Fruit fly (Drosophila melanogaster) whole organism, embryonic: Measurements from ENCODE around the gene slp1.

ENCODE experiments used
- Atf6 ChIP-seq: fragments of 200-800 bp; sonication (Bioruptor generic); IDR thresholded peaks from 2 replicates; pipeline ENCODE4 v1.3.6; 2022; ENCODE audit warnings: missing biosample characterization, missing genetic modification characterization
- Bgb ChIP-seq: fragments of 200-800 bp; sonication (Bioruptor generic); IDR thresholded peaks from 2 replicates; pipeline ENCODE4 v1.3.6; 2022; ENCODE audit warnings: missing biosample characterization, missing genetic modification characterization; ENCODE audit not compliant: partially characterized antibody
- Blimp-1 ChIP-seq: fragments of 200-800 bp; sonication (Bioruptor generic); optimal IDR thresholded peaks from 3 replicates; lab custom pipeline; 2018; ENCODE audit warnings: missing biosample characterization, missing genetic modification characterization, mild to moderate bottlenecking, moderate library complexity, missing genetic modification reagents
- CG10209 ChIP-seq: fragments of 200-800 bp; sonication (Bioruptor generic); optimal IDR thresholded peaks from 3 replicates; lab custom pipeline; 2017; ENCODE audit warnings: missing biosample characterization, mild to moderate bottlenecking, missing genetic modification characterization, missing genetic modification reagents
- CG14441 ChIP-seq: fragments of 200-800 bp; sonication (Bioruptor generic); IDR thresholded peaks from 2 replicates; pipeline ENCODE4 v1.3.6; 2022; ENCODE audit warnings: missing biosample characterization, missing genetic modification characterization
- CG15269 ChIP-seq: fragments of 200-800 bp; sonication (Bioruptor generic); optimal IDR thresholded peaks from 2 replicates; lab custom pipeline; 2018; ENCODE audit warnings: missing biosample characterization, mild to moderate bottlenecking, missing genetic modification characterization, moderate library complexity
- CG1647 ChIP-seq: fragments of 200-800 bp; sonication (Bioruptor generic); optimal IDR thresholded peaks from 3 replicates; lab custom pipeline; 2016; ENCODE audit warnings: missing biosample characterization, missing genetic modification characterization
- CG17385 ChIP-seq: fragments of 200-800 bp; sonication (Bioruptor generic); optimal IDR thresholded peaks from 3 replicates; lab custom pipeline; 2018; ENCODE audit warnings: missing biosample characterization, mild to moderate bottlenecking, missing genetic modification characterization
- CG17612 ChIP-seq: fragments of 200-800 bp; sonication (Bioruptor generic); IDR thresholded peaks from 2 replicates; pipeline ENCODE4 v1.3.6; 2022; ENCODE audit warnings: missing biosample characterization, missing genetic modification characterization
- CG2678 ChIP-seq: fragments of 200-800 bp; sonication (Bioruptor generic); optimal IDR thresholded peaks from 3 replicates; lab custom pipeline; 2019; ENCODE audit warnings: missing biosample characterization, mild to moderate bottlenecking, missing genetic modification characterization, moderate library complexity
- CG4282 ChIP-seq: fragments of 200-800 bp; sonication (Bioruptor generic); optimal IDR thresholded peaks from 2 replicates; lab custom pipeline; 2016; ENCODE audit warnings: missing biosample characterization, missing genetic modification characterization
- CG4328 ChIP-seq: fragments of 200-800 bp; sonication (Bioruptor generic); optimal IDR thresholded peaks from 3 replicates; lab custom pipeline; 2017; ENCODE audit warnings: missing biosample characterization, missing genetic modification reagents, missing genetic modification characterization
- CG6654 ChIP-seq: fragments of 200-800 bp; sonication (Bioruptor generic); optimal IDR thresholded peaks from 2 replicates; lab custom pipeline; 2017; ENCODE audit warnings: missing biosample characterization, mild to moderate bottlenecking, missing genetic modification characterization
- CG7556 ChIP-seq: fragments of 200-800 bp; sonication (Bioruptor generic); optimal IDR thresholded peaks from 2 replicates; lab custom pipeline; 2017; ENCODE audit warnings: missing biosample characterization, mild to moderate bottlenecking, missing genetic modification characterization
- CG7839 ChIP-seq: fragments of 200-800 bp; sonication (Bioruptor generic); optimal IDR thresholded peaks from 3 replicates; lab custom pipeline; 2018; ENCODE audit warnings: missing biosample characterization, mild to moderate bottlenecking, missing genetic modification characterization, moderate library complexity
- CG8924 ChIP-seq: fragments of 200-800 bp; optimal IDR thresholded peaks from 3 replicates; lab custom pipeline; 2019; ENCODE audit warnings: missing biosample characterization, mild to moderate bottlenecking, missing genetic modification characterization, moderate library complexity
- Ets65A ChIP-seq: fragments of 200-800 bp; sonication (Bioruptor generic); peaks from one replicate; lab custom pipeline; 2016; ENCODE audit warnings: missing biosample characterization, missing genetic modification characterization
- HLH4C ChIP-seq: fragments of 200-800 bp; sonication (Bioruptor generic); IDR thresholded peaks from 3 replicates; pipeline ENCODE4 v1.3.6; 2022; ENCODE audit warnings: missing biosample characterization, missing genetic modification characterization; ENCODE audit not compliant: partially characterized antibody
- Hmx ChIP-seq: fragments of 200-800 bp; sonication (Bioruptor generic); optimal IDR thresholded peaks from 2 replicates; lab custom pipeline; 2016; ENCODE audit warnings: missing biosample characterization, missing genetic modification characterization
- Hr3 ChIP-seq: fragments of 200-800 bp; sonication (Bioruptor generic); optimal IDR thresholded peaks from 3 replicates; lab custom pipeline; 2016; ENCODE audit warnings: missing biosample characterization, missing genetic modification characterization
- Hr51 ChIP-seq, 2 experiments: fragments of 200-800 bp; sonication (Bioruptor generic); optimal IDR thresholded peaks; 2 replicates in 1 of 2; 3 replicates in 1 of 2; lab custom pipeline; 2016 to 2018; ENCODE audit warnings: missing biosample characterization in 2 of 2, missing genetic modification characterization in 2 of 2, mild to moderate bottlenecking in 1 of 2, moderate library complexity in 1 of 2
- Hr78 ChIP-seq, 2 experiments: fragments of 200-800 bp in 1 of 2; fragments of >200 bp in 1 of 2; sonication (Bioruptor generic) in 1 of 2; optimal IDR thresholded peaks; 2 replicates each; lab custom pipeline; 2017 to 2019; ENCODE audit warnings: missing biosample characterization in 2 of 2, missing genetic modification characterization in 2 of 2, mild to moderate bottlenecking in 1 of 2, moderate library complexity in 1 of 2
- Sox102F ChIP-seq: fragments of 200-800 bp; sonication (Bioruptor generic); optimal IDR thresholded peaks from 2 replicates; lab custom pipeline; 2018; ENCODE audit warnings: missing biosample characterization, mild to moderate bottlenecking, missing genetic modification characterization, moderate library complexity
- Xrp1 ChIP-seq: fragments of 200-800 bp; sonication (Bioruptor generic); IDR thresholded peaks from 2 replicates; pipeline ENCODE4 v1.3.6; 2022; ENCODE audit warnings: missing biosample characterization, missing genetic modification characterization
- al ChIP-seq: fragments of 200-800 bp; sonication (Bioruptor generic); IDR thresholded peaks from 2 replicates; pipeline ENCODE4 v1.3.6; 2022; ENCODE audit warnings: missing biosample characterization, missing genetic modification characterization
- amos ChIP-seq: fragments of 200-800 bp; sonication (Bioruptor generic); IDR thresholded peaks from 2 replicates; pipeline ENCODE4 v1.3.6; 2022; ENCODE audit warnings: missing biosample characterization, missing genetic modification characterization; ENCODE audit not compliant: partially characterized antibody
- ap ChIP-seq: fragments of 200-800 bp; sonication (Bioruptor generic); IDR thresholded peaks from 2 replicates; pipeline ENCODE4 v1.3.6; 2022; ENCODE audit warnings: missing biosample characterization, missing genetic modification characterization
- ara ChIP-seq: fragments of 200-800 bp; sonication (Bioruptor generic); IDR thresholded peaks from 2 replicates; pipeline ENCODE4 v1.3.6; 2022; ENCODE audit warnings: missing biosample characterization, missing genetic modification characterization
- dm ChIP-seq: fragments of 200-800 bp; sonication (Bioruptor generic); optimal IDR thresholded peaks from 3 replicates; lab custom pipeline; 2016; ENCODE audit warnings: missing biosample characterization, missing genetic modification characterization
- eve ChIP-seq, 2 experiments: fragments of >200 bp; optimal IDR thresholded peaks; 2 replicates each; lab custom pipeline; 2017; ENCODE audit warnings: missing biosample characterization in 2 of 2, missing genetic modification characterization in 2 of 2
- fd96Cb ChIP-seq: fragments of 200-800 bp; sonication (Bioruptor generic); optimal IDR thresholded peaks from 2 replicates; lab custom pipeline; 2018; ENCODE audit warnings: missing biosample characterization, mild to moderate bottlenecking, missing genetic modification characterization, moderate library complexity
- fu2 ChIP-seq: fragments of 200-800 bp; sonication (Bioruptor generic); optimal IDR thresholded peaks from 2 replicates; lab custom pipeline; 2016; ENCODE audit warnings: missing biosample characterization, missing genetic modification characterization
- gcm ChIP-seq: fragments of 200-800 bp; sonication (Bioruptor generic); optimal IDR thresholded peaks from 2 replicates; lab custom pipeline; 2019; ENCODE audit warnings: missing biosample characterization, mild to moderate bottlenecking, missing genetic modification characterization, moderate library complexity
- ham ChIP-seq: fragments of 200-800 bp; sonication (Bioruptor generic); IDR thresholded peaks from 2 replicates; pipeline ENCODE4 v1.3.6; 2022; ENCODE audit warnings: missing biosample characterization, missing genetic modification characterization
- inv ChIP-seq: fragments of 200-800 bp; sonication (Bioruptor generic); IDR thresholded peaks from 2 replicates; pipeline ENCODE4 v1.3.6; 2022; ENCODE audit warnings: missing biosample characterization, missing genetic modification characterization; ENCODE audit not compliant: partially characterized antibody
- knrl ChIP-seq: fragments of 200-800 bp; sonication (Bioruptor generic); IDR thresholded peaks from 3 replicates; pipeline ENCODE4 v1.3.6; 2022; ENCODE audit warnings: missing biosample characterization, missing genetic modification characterization; ENCODE audit not compliant: partially characterized antibody
- nerfin-1 ChIP-seq: fragments of 200-800 bp; sonication (Bioruptor generic); optimal IDR thresholded peaks from 3 replicates; lab custom pipeline; 2019; ENCODE audit warnings: missing biosample characterization, mild to moderate bottlenecking, missing genetic modification characterization, moderate library complexity
- oc ChIP-seq: fragments of 200-800 bp; sonication (Bioruptor generic); optimal IDR thresholded peaks from 2 replicates; lab custom pipeline; 2018; ENCODE audit warnings: missing biosample characterization, mild to moderate bottlenecking, missing genetic modification characterization, moderate library complexity
- rib ChIP-seq: fragments of 200-800 bp; sonication (Bioruptor generic); IDR thresholded peaks from 2 replicates; pipeline ENCODE4 v1.3.6; 2022; ENCODE audit warnings: missing biosample characterization, missing genetic modification characterization
- sc ChIP-seq, 3 experiments: fragments of >200 bp in 2 of 3; fragments of 200-800 bp in 1 of 3; sonication (Bioruptor generic) in 1 of 3; optimal IDR thresholded peaks; 2 replicates in 2 of 3; 3 replicates in 1 of 3; lab custom pipeline; 2017; ENCODE audit warnings: mild to moderate bottlenecking in 1 of 3, missing biosample characterization in 1 of 3, missing genetic modification characterization in 1 of 3, missing genetic modification reagents in 1 of 3
- sens-2 ChIP-seq: fragments of 200-800 bp; sonication (Bioruptor generic); IDR thresholded peaks from 2 replicates; pipeline ENCODE4 v1.3.6; 2022; ENCODE audit warnings: missing biosample characterization, missing genetic modification characterization
- shn ChIP-seq: fragments of 200-800 bp; sonication (Bioruptor generic); optimal IDR thresholded peaks from 3 replicates; lab custom pipeline; 2016; ENCODE audit warnings: missing biosample characterization, missing genetic modification characterization
- sima ChIP-seq: fragments of 200-800 bp; sonication (Bioruptor generic); optimal IDR thresholded peaks from 2 replicates; lab custom pipeline; 2016; ENCODE audit warnings: missing biosample characterization, missing genetic modification characterization
- slbo ChIP-seq: fragments of 200-800 bp; sonication (Bioruptor generic); IDR thresholded peaks from 2 replicates; pipeline ENCODE4 v1.3.6; 2022; ENCODE audit warnings: missing biosample characterization, missing genetic modification characterization
- sr ChIP-seq: fragments of 200-800 bp; sonication (Bioruptor generic); IDR thresholded peaks from 3 replicates; pipeline ENCODE4 v1.3.6; 2022; ENCODE audit warnings: missing biosample characterization, missing genetic modification characterization
- tgo ChIP-seq: fragments of 200-800 bp; sonication (Bioruptor generic); IDR thresholded peaks from 3 replicates; pipeline ENCODE4 v1.3.6; 2022; ENCODE audit warnings: missing biosample characterization, missing genetic modification characterization
- tio ChIP-seq: fragments of 200-800 bp; sonication (Bioruptor generic); optimal IDR thresholded peaks from 2 replicates; lab custom pipeline; 2017; ENCODE audit warnings: missing biosample characterization, missing genetic modification characterization, inconsistent platforms
- twi ChIP-seq: fragments of 200-800 bp; optimal IDR thresholded peaks from 2 replicates; lab custom pipeline; 2019; ENCODE audit warnings: missing biosample characterization, mild to moderate bottlenecking, missing genetic modification characterization, moderate library complexity
- vvl ChIP-seq: fragments of 200-800 bp; sonication (Bioruptor generic); IDR thresholded peaks from 2 replicates; pipeline ENCODE4 v1.3.6; 2022; ENCODE audit warnings: missing biosample characterization, missing genetic modification characterization
- zen ChIP-seq: fragments of 200-800 bp; sonication (Bioruptor generic); optimal IDR thresholded peaks from 3 replicates; lab custom pipeline; 2018; ENCODE audit warnings: missing biosample characterization, mild to moderate bottlenecking, missing genetic modification characterization, moderate library complexity

Gene slp1

dm6 chr2L:3851308-3851707 is 25.8 kb downstream of the slp1 start (continued):
- TF ChIP-seq CG10209 (no peak), sr (no peak), dm (no peak), rib (GFP tag; lab: Robert Waterston, UW) (no peak), Ets65A (GFP tag; lab: Kevin White, UChicago) (no peak), nerfin-1 (tag; lab: Kevin White, UChicago) (peak; percentile 45), ham (GFP tag; lab: Robert Waterston, UW) (no peak), Atf6 (GFP tag; lab: Robert Waterston, UW) (no peak), oc (tag; lab: Kevin White, UChicago) (no peak), ara (GFP tag; lab: Robert Waterston, UW) (no peak), twi (tag; lab: Kevin White, UChicago) (peak; percentile 9), Blimp-1 (peak; percentile 71), Hr78 (GFP tag; optimal IDR thresholded peaks at IDR 0.05; lab: Kevin White, UChicago) (peak in 1 of 2 experiments; percentile 24), fd96Cb (tag; lab: Kevin White, UChicago) (peak; percentile 65), eve (GFP tag; optimal IDR thresholded peaks at IDR 0.05; lab: Kevin White, UChicago) (no peak), shn (no peak), sima (GFP tag; lab: Kevin White, UChicago) (no peak), zen (tag; lab: Kevin White, UChicago) (no peak), fu2 (GFP tag; lab: Kevin White, UChicago) (no peak), inv (GFP tag; lab: Robert Waterston, UW) (no peak), Xrp1 (GFP tag; lab: Robert Waterston, UW) (peak; percentile 46; the same call in 1 of the 2 replicates), sc (optimal IDR thresholded peaks at IDR 0.05; lab: Kevin White, UChicago) (no peak), sc (GFP tag; optimal IDR thresholded peaks at IDR 0.05; lab: Kevin White, UChicago) (peak; percentile 24), CG1647 (no peak), Hr3 (GFP tag; lab: Kevin White, UChicago) (no peak), gcm (GFP tag; lab: Kevin White, UChicago) (peak; percentile 39), ap (GFP tag; lab: Robert Waterston, UW) (no peak), HLH4C (no peak), Sox102F (GFP tag; lab: Kevin White, UChicago) (peak; percentile 63), CG15269 (tag; lab: Kevin White, UChicago) (no peak), CG4328 (GFP tag; lab: Kevin White, UChicago) (no peak), tio (no peak), Hr51 (GFP tag; optimal IDR thresholded peaks at IDR 0.05; lab: Kevin White, UChicago) (peak in 1 of 2 experiments; percentile 41), CG8924 (tag; lab: Kevin White, UChicago) (peak; percentile 54), al (GFP tag; lab: Robert Waterston, UW) (no peak), slbo (GFP tag; lab: Robert Waterston, UW) (no peak), tgo (GFP tag; lab: Robert Waterston, UW) (no peak), CG7839 (tag; lab: Kevin White, UChicago) (peak; percentile 63), Bgb (no peak), CG2678 (tag; lab: Kevin White, UChicago) (peak; percentile 62), Hmx (GFP tag; lab: Kevin White, UChicago) (no peak), CG17612 (no peak), amos (GFP tag; lab: Robert Waterston, UW) (no peak), CG6654 (no peak), knrl (GFP tag; lab: Robert Waterston, UW) (no peak), sens-2 (no peak), CG7556 (GFP tag; lab: Kevin White, UChicago) (peak; percentile 26), CG4282 (GFP tag; lab: Kevin White, UChicago) (no peak), CG17385 (GFP tag; lab: Kevin White, UChicago) (peak; percentile 5), CG14441 (GFP tag; lab: Robert Waterston, UW) (no peak), vvl (GFP tag; lab: Robert Waterston, UW) (peak; percentile 42; the same call in 1 of the 2 replicates)
